Worm (Caenorhabditis elegans) whole organism, L1 larva: ENCODE data around the gene arv-1.
A peak's percentile ranks its signal among the peaks of the same experiment; 100 is the strongest.

Experiments
- C16A3.4 ChIP-seq: fragments of 150-350 bp; optimal IDR thresholded peaks from 2 replicates; lab custom pipeline; 2014; ENCODE audit warnings: missing biosample characterization, missing genetic modification characterization
- alr-1 ChIP-seq: fragments of 200-800 bp; sonication (Bioruptor generic); optimal IDR thresholded peaks from 2 replicates; lab custom pipeline; 2018; ENCODE audit warnings: borderline replicate concordance, mild to moderate bottlenecking, missing genetic modification characterization, missing compliant biosample characterization
- ama-1 ChIP-seq: fragments of 150-350 bp; optimal IDR thresholded peaks from 2 replicates; lab custom pipeline; 2014
- blmp-1 ChIP-seq: fragments of 150-350 bp; optimal IDR thresholded peaks from 2 replicates; lab custom pipeline; 2014; ENCODE audit warnings: missing biosample characterization, missing genetic modification characterization
- ceh-63 ChIP-seq: fragments of 200-800 bp; sonication (Bioruptor generic); optimal IDR thresholded peaks from 2 replicates; lab custom pipeline; 2018; ENCODE audit warnings: mild to moderate bottlenecking, missing genetic modification characterization, missing compliant biosample characterization
- ceh-82 ChIP-seq, 3 experiments: fragments of 150-350 bp in 1 of 3; sonication (generic microtip) in 2 of 3; optimal IDR thresholded peaks; 2 replicates each; lab custom pipeline; 2014 to 2017; ENCODE audit warnings: missing biosample characterization in 3 of 3, missing genetic modification characterization in 3 of 3
- dpl-1 ChIP-seq, 3 experiments: fragments of 150-350 bp in 2 of 3; sonication (generic microtip) in 1 of 3; optimal IDR thresholded peaks; 2 replicates each; lab custom pipeline; 2014 to 2017; ENCODE audit warnings: missing biosample characterization in 3 of 3, missing genetic modification characterization in 3 of 3, missing genetic modification reagents in 3 of 3
- dsc-1 ChIP-seq: sonication (generic microtip); optimal IDR thresholded peaks from 2 replicates; lab custom pipeline; 2016; ENCODE audit warnings: mild to moderate bottlenecking, missing genetic modification characterization, missing compliant biosample characterization
- efl-1 ChIP-seq, 4 experiments: fragments of 150-350 bp; optimal IDR thresholded peaks in 3 of 4; peaks in 1 of 4; 1 replicate in 1 of 4; 2 replicates in 3 of 4; lab custom pipeline; 2014; ENCODE audit warnings: missing biosample characterization in 2 of 4, missing genetic modification characterization in 2 of 4, missing genetic modification reagents in 2 of 4
- egl-13 ChIP-seq: sonication (generic microtip); optimal IDR thresholded peaks from 2 replicates; lab custom pipeline; 2016; ENCODE audit warnings: missing genotype, missing genetic modification reagents, missing genetic modification characterization, missing compliant biosample characterization
- egl-27 ChIP-seq, 2 experiments: fragments of 150-350 bp in 1 of 2; sonication (generic microtip); optimal IDR thresholded peaks; 3 replicates each; lab custom pipeline; 2017 to 2018; ENCODE audit warnings: missing biosample characterization in 2 of 2, missing genetic modification characterization in 2 of 2, missing genetic modification reagents in 2 of 2
- elt-3 ChIP-seq, 6 experiments: fragments of 150-350 bp in 1 of 6; sonication (generic microtip); optimal IDR thresholded peaks; 2 replicates each; lab custom pipeline; 2017 to 2018; ENCODE audit warnings: missing biosample characterization in 6 of 6, missing genetic modification characterization in 6 of 6, inconsistent platforms in 1 of 6
- fkh-8 ChIP-seq: sonication (generic microtip); optimal IDR thresholded peaks from 2 replicates; lab custom pipeline; 2016; ENCODE audit warnings: mild to moderate bottlenecking, missing genetic modification characterization, missing compliant biosample characterization
- grh-1 ChIP-seq: fragments of 200-800 bp; sonication (Bioruptor generic); IDR thresholded peaks from 2 replicates; pipeline ENCODE4 v1.3.6; 2022; ENCODE audit warnings: missing genetic modification reagents, missing genetic modification characterization, missing compliant biosample characterization
- hlh-4 ChIP-seq: sonication (generic microtip); optimal IDR thresholded peaks from 2 replicates; lab custom pipeline; 2016; ENCODE audit warnings: mild to moderate bottlenecking, missing genetic modification characterization, missing compliant biosample characterization
- jun-1 ChIP-seq: fragments of 150-350 bp; optimal IDR thresholded peaks from 2 replicates; lab custom pipeline; 2014; ENCODE audit warnings: missing biosample characterization, missing genetic modification reagents, missing genetic modification characterization
- lin-13 ChIP-seq: fragments of 150-350 bp; optimal IDR thresholded peaks from 2 replicates; lab custom pipeline; 2014; ENCODE audit warnings: missing biosample characterization, missing genetic modification reagents, missing genetic modification characterization
- lin-14 ChIP-seq: fragments of 200-800 bp; sonication (Bioruptor generic); optimal IDR thresholded peaks from 2 replicates; lab custom pipeline; 2018; ENCODE audit warnings: mild to moderate bottlenecking, missing genetic modification characterization, moderate library complexity, missing compliant biosample characterization
- lin-15B ChIP-seq: fragments of 150-350 bp; sonication (generic microtip); optimal IDR thresholded peaks from 3 replicates; lab custom pipeline; 2014; ENCODE audit warnings: missing biosample characterization, missing genetic modification characterization
- lin-35 ChIP-seq, 2 experiments: fragments of 150-350 bp; optimal IDR thresholded peaks; 2 replicates each; lab custom pipeline; 2014; ENCODE audit warnings: missing biosample characterization in 2 of 2, missing genetic modification characterization in 2 of 2, missing genetic modification reagents in 2 of 2
- lin-39 ChIP-seq: fragments of 150-350 bp; optimal IDR thresholded peaks from 2 replicates; lab custom pipeline; 2014; ENCODE audit warnings: missing biosample characterization, missing genetic modification reagents, missing genetic modification characterization
- lsy-2 ChIP-seq, 2 experiments: fragments of 150-350 bp; optimal IDR thresholded peaks; 2 replicates each; lab custom pipeline; 2014; ENCODE audit warnings: missing biosample characterization in 2 of 2, missing genetic modification characterization in 2 of 2
- mep-1 ChIP-seq: fragments of 150-350 bp; optimal IDR thresholded peaks from 2 replicates; lab custom pipeline; 2014; ENCODE audit warnings: missing biosample characterization, missing genetic modification characterization
- nhr-12 ChIP-seq: sonication (generic microtip); optimal IDR thresholded peaks from 2 replicates; lab custom pipeline; 2017; ENCODE audit warnings: missing biosample characterization, missing genetic modification characterization
- nhr-19 ChIP-seq: fragments of 200-800 bp; sonication (Bioruptor generic); conservative IDR thresholded peaks from 2 replicates; pipeline ENCODE4 v1.3.6; 2022; ENCODE audit warnings: missing genetic modification characterization, missing compliant biosample characterization
- nhr-20 ChIP-seq: sonication (generic microtip); optimal IDR thresholded peaks from 2 replicates; lab custom pipeline; 2016; ENCODE audit warnings: mild to moderate bottlenecking, missing genetic modification characterization, missing compliant biosample characterization
- nhr-237 ChIP-seq: fragments of 150-350 bp; optimal IDR thresholded peaks from 2 replicates; lab custom pipeline; 2014; ENCODE audit warnings: missing biosample characterization, missing genetic modification characterization
- nhr-47 ChIP-seq: sonication (generic microtip); optimal IDR thresholded peaks from 2 replicates; lab custom pipeline; 2016; ENCODE audit warnings: mild to moderate bottlenecking, missing genetic modification characterization, moderate library complexity, missing compliant biosample characterization
- nhr-77 ChIP-seq: fragments of 150-350 bp; optimal IDR thresholded peaks from 2 replicates; lab custom pipeline; 2014; ENCODE audit warnings: missing biosample characterization, missing genetic modification characterization
- nhr-85 ChIP-seq: sonication (generic microtip); peaks from one replicate; lab custom pipeline; 2016; ENCODE audit warnings: missing genetic modification characterization, inconsistent platforms, missing compliant biosample characterization
- pax-3 ChIP-seq: fragments of 200-800 bp; sonication (Bioruptor generic); optimal IDR thresholded peaks from 2 replicates; lab custom pipeline; 2018; ENCODE audit warnings: mild to moderate bottlenecking, missing genetic modification characterization, moderate library complexity, missing compliant biosample characterization
- rnt-1 ChIP-seq: sonication (generic microtip); optimal IDR thresholded peaks from 2 replicates; lab custom pipeline; 2016; ENCODE audit warnings: mild to moderate bottlenecking, missing genetic modification characterization, moderate library complexity, missing compliant biosample characterization
- skn-1 ChIP-seq: fragments of 150-350 bp; optimal IDR thresholded peaks from 2 replicates; lab custom pipeline; 2014; ENCODE audit warnings: missing biosample characterization, missing genetic modification characterization
- snpc-4 ChIP-seq: fragments of 150-350 bp; optimal IDR thresholded peaks from 2 replicates; lab custom pipeline; 2014; ENCODE audit warnings: missing biosample characterization, missing genetic modification characterization
- snu-23 ChIP-seq: sonication (generic microtip); optimal IDR thresholded peaks from 2 replicates; lab custom pipeline; 2016; ENCODE audit warnings: missing genetic modification characterization, missing compliant biosample characterization
- sox-4 ChIP-seq: sonication (generic microtip); optimal IDR thresholded peaks from 2 replicates; lab custom pipeline; 2016; ENCODE audit warnings: missing genetic modification characterization, missing compliant biosample characterization
- sptf-1 ChIP-seq: fragments of 150-350 bp; optimal IDR thresholded peaks from 2 replicates; lab custom pipeline; 2014; ENCODE audit warnings: missing biosample characterization, missing genetic modification characterization
- unc-130 ChIP-seq: fragments of 150-350 bp; optimal IDR thresholded peaks from 2 replicates; lab custom pipeline; 2017; ENCODE audit warnings: missing biosample characterization, missing genetic modification characterization, inconsistent platforms
- unc-30 ChIP-seq: sonication (generic microtip); optimal IDR thresholded peaks from 2 replicates; lab custom pipeline; 2017; ENCODE audit warnings: missing biosample characterization, missing genetic modification characterization
- unc-86 ChIP-seq: sonication (generic microtip); optimal IDR thresholded peaks from 2 replicates; lab custom pipeline; 2016; ENCODE audit warnings: missing genetic modification characterization, missing compliant biosample characterization
- unc-98 ChIP-seq: fragments of 200-800 bp; sonication (Bioruptor generic); IDR thresholded peaks from 2 replicates; pipeline ENCODE4 v1.3.6; 2022; ENCODE audit warnings: missing genetic modification characterization, missing compliant biosample characterization
- vab-15 ChIP-seq: sonication (generic microtip); optimal IDR thresholded peaks from 2 replicates; lab custom pipeline; 2017; ENCODE audit warnings: missing genotype, mild to moderate bottlenecking, missing genetic modification characterization, missing compliant biosample characterization
- ztf-4 ChIP-seq: fragments of 150-350 bp; optimal IDR thresholded peaks from 2 replicates; lab custom pipeline; 2014; ENCODE audit warnings: missing biosample characterization, missing genetic modification characterization

The arv-1 gene

DNA sequence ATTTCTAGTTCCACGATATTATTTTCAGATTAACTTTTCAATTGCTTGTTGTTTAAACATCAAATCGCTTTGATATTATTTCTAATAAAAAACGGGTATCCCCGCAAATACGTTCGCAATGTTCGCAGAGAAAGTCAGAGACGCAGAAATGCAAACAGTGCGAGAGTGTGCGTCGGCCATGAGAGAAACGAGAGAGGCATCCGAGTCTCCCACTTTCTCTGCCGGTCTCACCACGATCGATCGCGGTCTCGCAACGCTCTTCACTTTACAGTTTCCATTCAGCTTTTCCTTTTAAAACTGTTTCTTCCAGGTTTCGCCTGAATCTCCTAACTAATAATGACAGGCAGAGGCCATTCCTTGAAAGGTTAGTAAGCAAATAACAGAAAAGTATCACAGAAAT lies 26.3 kb downstream of the arv-1 start, which contains the start of gene F33H1.4 (continued):
- peak; percentile 68 to 84 for TF ChIP-seq efl-1 (optimal IDR thresholded peaks at IDR 0.05; lab: Kevin White, UChicago)
- peak; percentile 50 to 95 for TF ChIP-seq efl-1 (GFP tag; optimal IDR thresholded peaks at IDR 0.05 in 1 of 2; lab: Kevin White, UChicago)
- TF ChIP-seq nhr-20 (tag; lab: Kevin White, UChicago), result peak; percentile 48
- TF ChIP-seq ceh-63 (GFP tag; lab: Kevin White, UChicago), result no peak
- TF ChIP-seq snu-23 (GFP tag; lab: Kevin White, UChicago), result peak; percentile 65
- peak; percentile 7 for TF ChIP-seq unc-86 (tag; lab: Kevin White, UChicago)
- TF ChIP-seq grh-1 (GFP tag; lab: Robert Waterston, UW), result no peak
- peak; percentile 17 for TF ChIP-seq nhr-19 (GFP tag; lab: Robert Waterston, UW)
- TF ChIP-seq nhr-85, result peak; percentile 64
- no peak for TF ChIP-seq sptf-1 (tag; lab: Kevin White, UChicago)
- no peak for TF ChIP-seq ama-1
- TF ChIP-seq lsy-2 (tag; optimal IDR thresholded peaks at IDR 0.05; lab: Kevin White, UChicago), result peak; percentile 83 to 97
- no peak for TF ChIP-seq vab-15
- TF ChIP-seq ceh-82 (tag; optimal IDR thresholded peaks at IDR 0.05; lab: Kevin White, UChicago), result peak in 2 of 3 experiments; percentile 20 to 57
- no peak for TF ChIP-seq pax-3 (tag; lab: Kevin White, UChicago)
- TF ChIP-seq dsc-1 (tag; lab: Kevin White, UChicago), result no peak
- TF ChIP-seq nhr-12 (tag; lab: Kevin White, UChicago), result no peak
- peak; percentile 70 for TF ChIP-seq mep-1
- TF ChIP-seq fkh-8 (tag; lab: Kevin White, UChicago), result peak; percentile 50
- peak; percentile 23 for TF ChIP-seq nhr-77 (tag; lab: Kevin White, UChicago)
- TF ChIP-seq nhr-237 (tag; lab: Kevin White, UChicago), result no peak
- TF ChIP-seq elt-3 (tag; optimal IDR thresholded peaks at IDR 0.05; lab: Kevin White, UChicago), result peak in 1 of 6 experiments; percentile 22
- TF ChIP-seq lin-14 (GFP tag; lab: Kevin White, UChicago), result peak; percentile 89
- TF ChIP-seq lin-13 (GFP tag; lab: Kevin White, UChicago), result peak; percentile 98
- no peak for TF ChIP-seq ztf-4

DNA sequence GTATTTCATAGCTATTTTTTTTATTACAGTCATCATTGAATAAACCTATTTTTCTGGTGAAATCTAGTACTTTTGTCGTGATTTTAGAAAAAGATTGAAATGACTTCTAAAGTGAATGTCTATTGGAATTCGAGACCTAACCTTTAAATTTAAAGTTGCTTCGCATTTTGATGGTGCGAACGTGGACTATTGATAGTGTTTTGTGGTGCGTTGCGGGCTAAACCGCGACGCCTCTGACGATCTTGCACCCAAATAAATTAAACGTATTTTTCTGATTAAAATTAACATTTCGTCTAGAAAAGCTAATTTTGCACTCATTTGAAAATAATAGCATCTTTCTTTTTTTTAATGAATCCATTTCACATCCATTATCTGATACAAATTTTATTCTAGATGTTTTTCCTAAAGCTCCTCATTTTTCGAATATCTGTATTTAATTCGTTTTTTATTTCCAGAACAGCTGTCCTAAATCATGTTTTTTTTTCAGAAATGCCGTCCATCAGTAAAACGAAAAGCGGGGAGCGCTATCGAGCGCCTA lies 28.1 kb downstream of the arv-1 start, which contains the start of gene wbp-11:
Gene wbp-11, plus strand, starts transcription at position 488 of the 538 bp plus-strand sequence.
- no peak for TF ChIP-seq nhr-85
- no peak for TF ChIP-seq sox-4 (tag; lab: Kevin White, UChicago)
- peak in 1 of 2 experiments; percentile 70 for TF ChIP-seq lsy-2 (tag; optimal IDR thresholded peaks at IDR 0.05; lab: Kevin White, UChicago)
- peak; percentile 33 for TF ChIP-seq blmp-1 (tag; lab: Kevin White, UChicago)
- peak in 1 of 3 experiments; percentile 8 for TF ChIP-seq ceh-82 (tag; optimal IDR thresholded peaks at IDR 0.05; lab: Kevin White, UChicago)
- no peak for TF ChIP-seq egl-27 (tag; optimal IDR thresholded peaks at IDR 0.05; lab: Kevin White, UChicago)
- TF ChIP-seq lin-15B (tag; lab: Kevin White, UChicago), result peak; percentile 33
- peak; percentile 49 to 76 for TF ChIP-seq lin-35 (GFP tag; optimal IDR thresholded peaks at IDR 0.05; lab: Kevin White, UChicago)
- TF ChIP-seq nhr-47 (tag; lab: Kevin White, UChicago), result no peak
- TF ChIP-seq lin-14 (GFP tag; lab: Kevin White, UChicago), result peak; percentile 6
- peak; percentile 21 to 48 for TF ChIP-seq efl-1 (optimal IDR thresholded peaks at IDR 0.05; lab: Kevin White, UChicago)
- TF ChIP-seq efl-1 (GFP tag; optimal IDR thresholded peaks at IDR 0.05 in 1 of 2; lab: Kevin White, UChicago), result peak; percentile 57 to 89
- no peak for TF ChIP-seq alr-1
- TF ChIP-seq elt-3 (tag; optimal IDR thresholded peaks at IDR 0.05; lab: Kevin White, UChicago), result peak in 1 of 6 experiments; percentile 14
- TF ChIP-seq fkh-8 (tag; lab: Kevin White, UChicago), result no peak
- TF ChIP-seq unc-98, result no peak
- peak; percentile 37 for TF ChIP-seq C16A3.4 (tag; lab: Kevin White, UChicago)
- no peak for TF ChIP-seq unc-30 (tag; lab: Kevin White, UChicago)
- TF ChIP-seq unc-130, result no peak
- peak in 2 of 3 experiments; percentile 34 to 64 for TF ChIP-seq dpl-1 (GFP tag; optimal IDR thresholded peaks at IDR 0.05; lab: Kevin White, UChicago)
- TF ChIP-seq rnt-1 (tag; lab: Kevin White, UChicago), result peak; percentile 14
- TF ChIP-seq jun-1 (tag; lab: Kevin White, UChicago), result no peak
- TF ChIP-seq nhr-77 (tag; lab: Kevin White, UChicago), result no peak
- no peak for TF ChIP-seq lin-39 (tag; lab: Kevin White, UChicago)
- TF ChIP-seq ama-1, result no peak
- TF ChIP-seq nhr-12 (tag; lab: Kevin White, UChicago), result no peak
- TF ChIP-seq hlh-4 (tag; lab: Kevin White, UChicago), result no peak
- no peak for TF ChIP-seq egl-13
- TF ChIP-seq snu-23 (GFP tag; lab: Kevin White, UChicago), result peak; percentile 22
- TF ChIP-seq sptf-1 (tag; lab: Kevin White, UChicago), result no peak
- TF ChIP-seq vab-15, result no peak
- no peak for TF ChIP-seq snpc-4 (tag; lab: Kevin White, UChicago)
- no peak for TF ChIP-seq skn-1 (tag; lab: Kevin White, UChicago)
